Worm (Caenorhabditis elegans): Measurements from ENCODE around the gene F53A9.9.

DNA sequence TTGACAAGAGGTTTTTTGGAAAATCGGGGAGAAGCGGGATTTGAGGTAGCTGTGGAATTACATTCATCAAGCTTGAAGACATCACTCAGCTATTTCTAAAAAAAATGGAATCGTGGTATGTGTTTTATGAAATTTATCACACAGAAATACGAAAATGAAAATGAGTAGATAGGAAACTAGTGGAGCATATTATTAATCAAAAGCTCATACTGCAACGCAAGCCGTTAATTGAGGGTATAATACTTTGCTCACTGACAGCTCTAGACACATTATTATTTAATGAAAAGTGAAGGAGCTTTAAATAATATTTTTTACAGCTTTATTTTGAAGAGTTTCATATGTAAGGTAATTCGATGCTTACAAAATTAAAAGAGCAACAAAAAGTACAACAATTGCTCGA, 22.3 kb upstream of the F53A9.9 start, which contains the start of gene M02D8.7:
- TF ChIP-seq snpc-4 (tag; optimal IDR thresholded peaks at IDR 0.05) (no peak), nhr-28 (tag; optimal IDR thresholded peaks at IDR 0.05) (no peak)

Data from whole organism, L4 larva.